Fruit fly (Drosophila melanogaster) whole organism, prepupa: ENCODE results near the gene CG46467.

Source experiments
- CG10669 ChIP-seq: fragments of 200-800 bp; sonication (Bioruptor generic); optimal IDR thresholded peaks from 3 replicates; lab custom pipeline; 2018; ENCODE audit warnings: missing biosample characterization, mild to moderate bottlenecking, missing genetic modification characterization, moderate library complexity
- CG11762 ChIP-seq: fragments of 200-800 bp; sonication (Bioruptor generic); optimal IDR thresholded peaks from 3 replicates; lab custom pipeline; 2016; ENCODE audit warnings: missing biosample characterization, missing genetic modification characterization; ENCODE audit not compliant: insufficient read depth
- CG16779 ChIP-seq: fragments of 200-800 bp; sonication (Bioruptor generic); optimal IDR thresholded peaks from 3 replicates; lab custom pipeline; 2017; ENCODE audit warnings: missing biosample characterization, mild to moderate bottlenecking, missing genetic modification characterization
- CG3032 ChIP-seq: fragments of 200-800 bp; optimal IDR thresholded peaks from 2 replicates; lab custom pipeline; 2019; ENCODE audit warnings: missing biosample characterization, mild to moderate bottlenecking, missing genetic modification characterization, moderate library complexity
- CG31627 ChIP-seq: fragments of 200-800 bp; sonication (Bioruptor generic); optimal IDR thresholded peaks from 3 replicates; lab custom pipeline; 2016; ENCODE audit warnings: missing biosample characterization, missing genetic modification characterization
- CG32006 ChIP-seq: fragments of 200-800 bp; sonication (Bioruptor generic); optimal IDR thresholded peaks from 3 replicates; lab custom pipeline; 2017; ENCODE audit warnings: missing biosample characterization, mild to moderate bottlenecking, missing genetic modification characterization
- CG8119 ChIP-seq: fragments of 200-800 bp; sonication (Bioruptor generic); IDR thresholded peaks from 3 replicates; pipeline ENCODE4 v1.3.6; 2022; ENCODE audit warnings: missing biosample characterization, missing genetic modification characterization
- Eip78C ChIP-seq: fragments of 200-800 bp; sonication (Bioruptor generic); peaks from one replicate; lab custom pipeline; 2016; ENCODE audit warnings: missing biosample characterization, missing genetic modification characterization
- Lpt ChIP-seq: fragments of 200-800 bp; sonication (Bioruptor generic); optimal IDR thresholded peaks from 3 replicates; lab custom pipeline; 2016; ENCODE audit warnings: missing biosample characterization, missing genetic modification characterization
- Sox14 ChIP-seq: fragments of 200-800 bp; sonication (Bioruptor generic); optimal IDR thresholded peaks from 3 replicates; lab custom pipeline; 2016; ENCODE audit warnings: missing biosample characterization, missing genetic modification characterization
- fkh ChIP-seq: fragments of 200-800 bp; sonication (Bioruptor generic); optimal IDR thresholded peaks from 3 replicates; lab custom pipeline; 2017; ENCODE audit warnings: missing biosample characterization, mild to moderate bottlenecking, missing genetic modification characterization, moderate library complexity
- pdm3 ChIP-seq: fragments of 200-800 bp; sonication (Bioruptor generic); optimal IDR thresholded peaks from 3 replicates; lab custom pipeline; 2016; ENCODE audit warnings: missing biosample characterization, missing genetic modification characterization

DNA sequence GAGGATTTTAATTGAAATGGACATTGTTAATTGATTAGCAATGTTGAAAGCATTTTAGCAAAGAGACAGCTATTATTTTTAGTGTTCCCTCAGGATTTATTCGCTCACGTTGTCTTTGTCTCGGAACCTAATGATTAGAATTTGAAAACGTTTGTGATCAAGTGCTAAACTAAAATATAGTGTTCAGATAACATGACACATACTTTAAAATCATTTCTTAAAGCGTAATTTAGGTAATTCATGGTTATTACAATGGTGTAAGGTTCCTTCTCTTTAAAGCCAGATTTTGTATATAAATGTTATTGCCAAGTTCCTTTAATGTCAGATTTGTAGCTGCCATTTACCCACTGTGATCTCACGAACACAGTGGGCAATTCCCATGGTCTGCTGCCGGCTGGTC, 62.7 kb downstream of the CG46467 start:
- TF ChIP-seq CG11762 (GFP tag; lab: Kevin White, UChicago) (no peak), pdm3 (no peak), Lpt (no peak), fkh (GFP tag; lab: Kevin White, UChicago) (no peak), Sox14 (no peak), CG32006 (GFP tag; lab: Kevin White, UChicago) (peak; percentile 57), CG31627 (no peak), Eip78C (GFP tag; lab: Kevin White, UChicago) (peak; percentile 59), CG3032 (tag; lab: Kevin White, UChicago) (no peak), CG8119 (GFP tag; lab: Robert Waterston, UW) (no peak), CG10669 (no peak), CG16779 (tag; lab: Kevin White, UChicago) (no peak)
